Fruit fly (Drosophila melanogaster): Measurements from ENCODE around the gene Nup154.

Nup154 gene

DNA sequence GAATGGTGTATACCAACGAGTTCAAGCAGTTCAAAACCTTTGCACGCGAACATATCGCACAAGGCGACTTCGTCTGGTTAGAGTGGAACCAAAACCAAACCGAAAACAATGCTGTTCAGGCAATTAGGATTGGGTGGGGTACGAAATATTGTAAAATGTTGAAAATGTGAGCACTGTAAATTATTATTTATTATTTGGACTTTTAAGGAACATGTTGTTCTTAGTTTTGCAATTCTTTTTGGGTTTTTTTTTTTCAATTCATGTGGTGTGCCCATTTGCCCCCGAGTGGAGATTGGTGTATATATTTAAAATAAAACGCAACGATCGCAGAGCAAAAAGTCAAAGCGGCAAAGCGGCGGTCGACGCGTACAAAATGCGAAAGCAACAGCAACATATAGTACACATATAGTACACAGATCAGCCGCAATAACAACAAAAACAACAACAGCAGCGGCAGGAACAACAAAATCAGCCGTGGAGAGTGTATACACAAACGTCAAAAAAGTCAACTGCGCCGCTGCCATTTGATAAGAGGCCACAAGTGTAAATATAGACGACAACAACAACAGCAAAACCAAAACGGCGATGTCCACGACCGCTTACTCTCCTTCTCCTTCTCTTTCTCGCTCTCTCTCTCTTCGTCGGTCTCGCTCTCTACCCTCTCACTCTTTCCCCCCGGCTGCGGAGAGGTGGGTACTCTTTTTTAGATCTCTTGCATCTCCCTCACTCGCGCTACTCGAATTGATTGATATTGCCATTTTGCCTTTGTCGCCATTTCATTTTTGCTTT lies 40.3 kb downstream of the Nup154 start (continued):
- TF ChIP-seq ci (GFP tag; IDR thresholded peaks at IDR 0.05) (peak; percentile 53; the same call in 1 of the 3 replicates), CG8765 (GFP tag; IDR thresholded peaks at IDR 0.05) (no peak), esg (GFP tag; conservative IDR thresholded peaks at IDR 0.05) (no peak), bab2 (GFP tag; optimal IDR thresholded peaks at IDR 0.05) (no peak), CG10274 (GFP tag; optimal IDR thresholded peaks at IDR 0.05) (peak; percentile 23), Fer1 (GFP tag; optimal IDR thresholded peaks at IDR 0.05) (peak; percentile 43), ato (GFP tag; IDR thresholded peaks at IDR 0.05; ENCODE audit: partially characterized antibody) (no peak), tgo (GFP tag; IDR thresholded peaks at IDR 0.05) (peak; percentile 45; the same call in 2 of the 3 replicates), MESR4 (GFP tag; optimal IDR thresholded peaks at IDR 0.05) (no peak), Hr39 (optimal IDR thresholded peaks at IDR 0.05) (no peak), CG6254 (GFP tag; optimal IDR thresholded peaks at IDR 0.05) (peak; percentile 49), gsb-n (tag; optimal IDR thresholded peaks at IDR 0.05) (no peak), h (optimal IDR thresholded peaks at IDR 0.05) (no peak), p53 (GFP tag; optimal IDR thresholded peaks at IDR 0.05) (no peak), CG1233 (GFP tag; optimal IDR thresholded peaks at IDR 0.05) (peak; percentile 61), E2f1 (GFP tag; IDR thresholded peaks at IDR 0.05) (no peak), CG15011 (GFP tag; optimal IDR thresholded peaks at IDR 0.05) (peak; percentile 35), sens (GFP tag) (peak; percentile 82), Xbp1 (GFP tag; optimal IDR thresholded peaks at IDR 0.05) (peak; percentile 17), Hr3 (GFP tag; optimal IDR thresholded peaks at IDR 0.05) (no peak), croc (GFP tag; conservative IDR thresholded peaks at IDR 0.05) (no peak), sim (GFP tag; IDR thresholded peaks at IDR 0.05) (0 out of 2 replicates have a peak, but pooled peaks have one; percentile 7), CG43689 (GFP tag; IDR thresholded peaks at IDR 0.05) (no peak), Atf3 (GFP tag; optimal IDR thresholded peaks at IDR 0.05) (no peak), Deaf1 (tag; optimal IDR thresholded peaks at IDR 0.05) (peak; percentile 46), nerfin-1 (tag; optimal IDR thresholded peaks at IDR 0.05) (peak; percentile 55), Mes4 (GFP tag; optimal IDR thresholded peaks at IDR 0.05) (no peak), exex (tag; optimal IDR thresholded peaks at IDR 0.05) (peak; percentile 35), ssp (GFP tag; IDR thresholded peaks at IDR 0.05) (no peak), CG6175 (GFP tag; IDR thresholded peaks at IDR 0.05) (no peak), pb (GFP tag; optimal IDR thresholded peaks at IDR 0.05) (no peak), chn (GFP tag; optimal IDR thresholded peaks at IDR 0.05) (no peak), CG1647 (GFP tag; optimal IDR thresholded peaks at IDR 0.05) (no peak), CG32767 (GFP tag; IDR thresholded peaks at IDR 0.05) (no peak), CG10654 (GFP tag; optimal IDR thresholded peaks at IDR 0.05) (no peak), CG6654 (GFP tag; optimal IDR thresholded peaks at IDR 0.05) (no peak), CG2712 (tag; optimal IDR thresholded peaks at IDR 0.05) (peak; percentile 16), sqz (GFP tag; optimal IDR thresholded peaks at IDR 0.05) (peak; percentile 32), CG6765 (GFP tag; optimal IDR thresholded peaks at IDR 0.05) (peak; percentile 27), ap (GFP tag; IDR thresholded peaks at IDR 0.05) (no peak), CG1024 (GFP tag; IDR thresholded peaks at IDR 0.05) (no peak; the same call in 1 of the 2 replicates), CG4404 (GFP tag; IDR thresholded peaks at IDR 0.05) (no peak), row (GFP tag; IDR thresholded peaks at IDR 0.05) (peak; percentile 51), dpn (GFP tag; optimal IDR thresholded peaks at IDR 0.05) (peak in 1 of 2 experiments; percentile 19), Atf6 (GFP tag; IDR thresholded peaks at IDR 0.05) (peak; percentile 31; the same call in 1 of the 2 replicates), bsh (GFP tag; optimal IDR thresholded peaks at IDR 0.05) (peak; percentile 42 to 49), ttk (GFP tag; IDR thresholded peaks at IDR 0.05) (no peak), sob (GFP tag; IDR thresholded peaks at IDR 0.05) (peak; percentile 26; the same call in 1 of the 2 replicates), CG18011 (GFP tag; optimal IDR thresholded peaks at IDR 0.05) (no peak), psq (GFP tag; optimal IDR thresholded peaks at IDR 0.05) (no peak), emc (GFP tag; optimal IDR thresholded peaks at IDR 0.05) (no peak)
